Worm (Caenorhabditis elegans) whole organism, mixed stage, embryonic: ENCODE data around the gene ZK899.3.
A peak's percentile ranks its signal among the peaks of the same experiment; 100 is the strongest.

Source experiments
- M03D4.4 ChIP-seq: sonication (generic microtip); optimal IDR thresholded peaks from 2 replicates; lab custom pipeline; 2017; ENCODE audit warnings: mild to moderate bottlenecking, missing genetic modification characterization, missing compliant biosample characterization
- bed-3 ChIP-seq: fragments of 200-800 bp; sonication (Bioruptor generic); optimal IDR thresholded peaks from 3 replicates; lab custom pipeline; 2018; ENCODE audit warnings: mild to moderate bottlenecking, missing genetic modification characterization, moderate library complexity, missing compliant biosample characterization
- blmp-1 ChIP-seq: fragments of 150-350 bp; optimal IDR thresholded peaks from 2 replicates; lab custom pipeline; 2014; ENCODE audit warnings: missing biosample characterization, missing genetic modification characterization
- ceh-39 ChIP-seq: fragments of 150-350 bp; optimal IDR thresholded peaks from 2 replicates; lab custom pipeline; 2014; ENCODE audit warnings: missing biosample characterization, missing genetic modification characterization
- ceh-43 ChIP-seq: fragments of 200-800 bp; sonication (Bioruptor generic); optimal IDR thresholded peaks from 2 replicates; lab custom pipeline; 2018; ENCODE audit warnings: mild to moderate bottlenecking, missing genetic modification characterization, moderate library complexity, missing compliant biosample characterization
- ceh-83 ChIP-seq: fragments of 200-800 bp; sonication (Bioruptor generic); optimal IDR thresholded peaks from 2 replicates; lab custom pipeline; 2018; ENCODE audit warnings: mild to moderate bottlenecking, missing genetic modification characterization, missing compliant biosample characterization
- ces-1 ChIP-seq: fragments of 150-350 bp; optimal IDR thresholded peaks from 2 replicates; lab custom pipeline; 2014; ENCODE audit warnings: missing biosample characterization, missing genetic modification reagents, missing genetic modification characterization
- cnd-1 ChIP-seq: fragments of 200-800 bp; sonication (Bioruptor generic); optimal IDR thresholded peaks from 2 replicates; lab custom pipeline; 2018; ENCODE audit warnings: mild to moderate bottlenecking, missing genetic modification characterization, missing compliant biosample characterization
- drap-1 ChIP-seq: fragments of 200-800 bp; sonication (Bioruptor generic); optimal IDR thresholded peaks from 3 replicates; lab custom pipeline; 2018; ENCODE audit warnings: mild to moderate bottlenecking, missing genetic modification characterization, missing compliant biosample characterization
- elt-1 ChIP-seq: sonication (generic microtip); optimal IDR thresholded peaks from 2 replicates; lab custom pipeline; 2017; ENCODE audit warnings: missing genetic modification characterization, mild to moderate bottlenecking, missing compliant biosample characterization, antibody characterized with exemption, moderate library complexity, borderline replicate concordance; ENCODE audit not compliant: insufficient read depth
- elt-3 ChIP-seq: fragments of 150-350 bp; optimal IDR thresholded peaks from 2 replicates; lab custom pipeline; 2014; ENCODE audit warnings: missing biosample characterization, missing genetic modification characterization
- flh-1 ChIP-seq: fragments of 200-800 bp; sonication (Bioruptor generic); optimal IDR thresholded peaks from 2 replicates; lab custom pipeline; 2018; ENCODE audit warnings: mild to moderate bottlenecking, missing genetic modification characterization, moderate library complexity, missing compliant biosample characterization
- hlh-1 ChIP-seq: fragments of 150-350 bp; optimal IDR thresholded peaks from 2 replicates; lab custom pipeline; 2014; ENCODE audit warnings: missing biosample characterization, missing genetic modification reagents, missing genetic modification characterization
- lin-13 ChIP-seq: fragments of 150-350 bp; optimal IDR thresholded peaks from 2 replicates; lab custom pipeline; 2014; ENCODE audit warnings: missing biosample characterization, missing genetic modification characterization
- lin-32 ChIP-seq: fragments of 200-800 bp; sonication (Bioruptor generic); optimal IDR thresholded peaks from 2 replicates; lab custom pipeline; 2018; ENCODE audit warnings: mild to moderate bottlenecking, missing genetic modification characterization, missing compliant biosample characterization
- lsy-2 ChIP-seq: fragments of 150-350 bp; optimal IDR thresholded peaks from 2 replicates; lab custom pipeline; 2014; ENCODE audit warnings: missing biosample characterization, missing genetic modification characterization
- mep-1 ChIP-seq: fragments of 150-350 bp; optimal IDR thresholded peaks from 2 replicates; lab custom pipeline; 2017; ENCODE audit warnings: missing biosample characterization, missing genetic modification reagents, missing genetic modification characterization, inconsistent platforms
- mls-2 ChIP-seq: sonication (generic microtip); optimal IDR thresholded peaks from 2 replicates; lab custom pipeline; 2016; ENCODE audit warnings: mild to moderate bottlenecking, missing genetic modification characterization, moderate library complexity, missing compliant biosample characterization
- nhr-12 ChIP-seq: fragments of 150-350 bp; optimal IDR thresholded peaks from 2 replicates; lab custom pipeline; 2014; ENCODE audit warnings: missing biosample characterization, missing genetic modification characterization
- nhr-237 ChIP-seq: fragments of 150-350 bp; optimal IDR thresholded peaks from 2 replicates; lab custom pipeline; 2014; ENCODE audit warnings: missing biosample characterization, missing genetic modification characterization
- nhr-28 ChIP-seq: fragments of 150-350 bp; optimal IDR thresholded peaks from 2 replicates; lab custom pipeline; 2014; ENCODE audit warnings: missing biosample characterization, missing genetic modification characterization
- nhr-76 ChIP-seq: sonication (generic microtip); optimal IDR thresholded peaks from 2 replicates; lab custom pipeline; 2017; ENCODE audit warnings: missing biosample characterization, missing genetic modification characterization
- pha-4 ChIP-seq: fragments of 150-350 bp; optimal IDR thresholded peaks from 2 replicates; lab custom pipeline; 2018; ENCODE audit warnings: missing biosample characterization, missing genetic modification reagents, missing genetic modification characterization
- sem-2 ChIP-seq: fragments of 200-800 bp; sonication (Bioruptor generic); optimal IDR thresholded peaks from 2 replicates; lab custom pipeline; 2018; ENCODE audit warnings: mild to moderate bottlenecking, missing genetic modification characterization, missing compliant biosample characterization
- snpc-4 ChIP-seq: fragments of 150-350 bp; optimal IDR thresholded peaks from 2 replicates; lab custom pipeline; 2014; ENCODE audit warnings: missing biosample characterization, missing genetic modification characterization
- tbx-8 ChIP-seq: fragments of 200-800 bp; sonication (Bioruptor generic); optimal IDR thresholded peaks from 2 replicates; lab custom pipeline; 2018; ENCODE audit warnings: mild to moderate bottlenecking, missing genetic modification characterization, moderate library complexity, missing compliant biosample characterization
- unc-120 ChIP-seq: sonication (generic microtip); optimal IDR thresholded peaks from 2 replicates; lab custom pipeline; 2017; ENCODE audit warnings: missing genetic modification characterization, missing compliant biosample characterization; ENCODE audit not compliant: poor library complexity, severe bottlenecking
- unc-39 ChIP-seq: fragments of 150-350 bp; optimal IDR thresholded peaks from 2 replicates; lab custom pipeline; 2014; ENCODE audit warnings: missing biosample characterization, missing genetic modification characterization
- unc-62 ChIP-seq: fragments of 150-350 bp; optimal IDR thresholded peaks from 2 replicates; lab custom pipeline; 2014; ENCODE audit warnings: missing biosample characterization, missing genetic modification reagents, missing genetic modification characterization
- zip-8 ChIP-seq: fragments of 150-350 bp; optimal IDR thresholded peaks from 2 replicates; lab custom pipeline; 2014; ENCODE audit warnings: missing biosample characterization, missing genetic modification characterization
- ztf-11 ChIP-seq: fragments of 150-350 bp; optimal IDR thresholded peaks from 2 replicates; lab custom pipeline; 2014; ENCODE audit warnings: missing biosample characterization, missing genetic modification characterization

ZK899.3 gene

DNA sequence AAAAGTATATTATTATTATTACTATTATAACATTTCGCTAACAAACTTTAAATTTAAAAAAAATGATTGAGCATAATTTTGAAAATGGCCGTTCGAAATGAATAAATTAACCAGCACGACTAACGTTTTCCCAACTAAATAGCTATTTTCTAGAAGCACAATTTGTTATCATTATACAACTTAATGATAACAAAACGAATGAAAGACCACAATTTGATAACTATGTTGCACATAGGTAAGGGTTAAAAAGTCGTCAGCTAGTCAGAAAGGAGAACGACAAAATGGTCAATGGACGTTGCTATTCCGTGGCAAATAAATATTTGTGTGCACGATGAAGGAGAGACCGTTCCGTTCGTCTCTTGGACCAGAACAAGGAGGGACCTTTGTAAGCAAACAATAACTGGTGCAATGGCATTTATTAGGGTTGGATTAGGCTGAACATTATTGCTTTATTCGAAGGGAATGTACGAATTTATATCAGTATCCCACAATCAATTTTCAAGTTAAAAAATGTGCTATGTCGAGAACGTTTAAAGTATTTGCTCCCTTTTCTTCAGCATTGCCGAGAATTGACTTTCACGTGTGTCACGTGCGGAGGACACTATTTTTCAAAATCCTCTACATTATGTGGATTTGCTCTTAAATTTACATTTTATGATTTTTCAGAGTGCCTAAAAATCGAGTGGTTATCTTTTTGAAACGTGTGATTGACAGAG, at the start of gene ZK899.3:
Gene ZK899.3 (plus strand): TSS at position 666 of the 716 bp plus-strand sequence.
- no peak for TF ChIP-seq nhr-237 (tag; lab: Kevin White, UChicago)
- TF ChIP-seq unc-120 (tag; lab: Kevin White, UChicago): no peak
- TF ChIP-seq flh-1 (GFP tag; lab: Kevin White, UChicago): no peak
- no peak for TF ChIP-seq elt-3 (tag; lab: Kevin White, UChicago)
- TF ChIP-seq pha-4: no peak
- no peak for TF ChIP-seq ceh-39 (tag; lab: Kevin White, UChicago)
- no peak for TF ChIP-seq tbx-8 (GFP tag; lab: Kevin White, UChicago)
- TF ChIP-seq drap-1 (GFP tag; lab: Kevin White, UChicago): no peak
- TF ChIP-seq bed-3 (GFP tag; lab: Kevin White, UChicago): no peak
- TF ChIP-seq M03D4.4 (tag; lab: Kevin White, UChicago): no peak
- no peak for TF ChIP-seq cnd-1
- no peak for TF ChIP-seq nhr-76
- no peak for TF ChIP-seq mep-1 (tag; lab: Kevin White, UChicago)
- no peak for TF ChIP-seq sem-2 (GFP tag; lab: Kevin White, UChicago)
- TF ChIP-seq ceh-83 (GFP tag; lab: Kevin White, UChicago): no peak
- no peak for TF ChIP-seq ztf-11 (tag; lab: Kevin White, UChicago)
- TF ChIP-seq, all 35 proteins: peak for 0

DNA sequence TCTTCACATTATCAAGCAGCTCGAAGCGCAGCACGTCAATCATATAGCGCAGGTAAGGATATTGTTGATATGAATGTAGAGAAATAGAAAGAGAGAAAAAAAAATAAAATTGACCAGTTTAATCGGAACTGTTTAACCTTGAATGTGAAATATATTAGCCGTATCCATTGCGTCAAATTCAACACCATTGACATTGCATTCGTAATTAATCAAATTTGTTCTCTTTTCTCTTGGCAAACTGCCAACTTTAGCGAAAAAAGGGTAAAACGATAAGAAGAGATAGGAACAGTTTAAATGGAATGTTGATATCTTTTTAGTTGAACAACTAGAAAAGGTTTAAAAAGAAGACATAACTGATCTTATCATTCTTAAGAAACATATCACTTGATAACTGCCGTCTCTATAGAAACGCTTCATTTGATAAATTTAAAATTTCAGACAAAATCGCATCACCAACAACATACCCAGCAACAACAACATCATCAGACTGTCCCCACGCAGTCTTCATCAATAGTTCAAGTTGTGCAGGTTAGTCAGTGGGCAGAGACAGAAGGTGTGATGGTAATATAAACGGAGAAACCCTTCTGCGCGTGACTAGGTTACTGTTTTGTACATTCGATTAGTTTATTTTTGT, 49.2 kb upstream of the ZK899.3 start:
- no peak for TF ChIP-seq M03D4.4 (tag; lab: Kevin White, UChicago)
- no peak for TF ChIP-seq unc-120 (tag; lab: Kevin White, UChicago)
- no peak for TF ChIP-seq mls-2 (tag; lab: Kevin White, UChicago)
- TF ChIP-seq ceh-43 (GFP tag; lab: Kevin White, UChicago): no peak
- TF ChIP-seq lin-32: no peak
- TF ChIP-seq pha-4: no peak
- no peak for TF ChIP-seq zip-8 (tag; lab: Kevin White, UChicago)
- no peak for TF ChIP-seq unc-39 (tag; lab: Kevin White, UChicago)
- TF ChIP-seq nhr-12 (tag; lab: Kevin White, UChicago): no peak
- TF ChIP-seq ztf-11 (tag; lab: Kevin White, UChicago): no peak
- no peak for TF ChIP-seq bed-3 (GFP tag; lab: Kevin White, UChicago)
- no peak for TF ChIP-seq lsy-2
- no peak for TF ChIP-seq ces-1 (GFP tag; lab: Kevin White, UChicago)
- TF ChIP-seq, all 35 proteins: peak for 0

DNA sequence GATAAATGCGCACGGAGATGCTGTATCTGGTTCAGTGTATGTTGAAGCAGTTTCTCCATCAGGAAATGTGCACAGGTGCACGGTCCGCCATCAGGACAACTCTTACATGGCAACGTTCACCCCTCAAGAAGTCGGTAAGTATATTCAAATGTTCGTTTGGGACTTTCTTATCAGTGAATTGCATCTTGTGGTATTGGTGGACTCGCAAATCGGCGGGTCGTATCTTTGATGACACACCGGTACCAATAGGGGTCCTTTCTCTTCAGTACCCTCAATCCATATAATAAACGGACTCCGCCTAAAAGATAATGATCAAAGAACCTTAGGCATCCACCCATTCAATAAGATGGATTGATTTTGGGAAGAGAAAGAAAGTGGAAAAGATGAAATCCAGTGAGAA, 47.0 kb upstream of the ZK899.3 start:
- no peak for TF ChIP-seq M03D4.4 (tag; lab: Kevin White, UChicago)
- TF ChIP-seq elt-1 (tag; lab: Kevin White, UChicago): peak; percentile 68

DNA sequence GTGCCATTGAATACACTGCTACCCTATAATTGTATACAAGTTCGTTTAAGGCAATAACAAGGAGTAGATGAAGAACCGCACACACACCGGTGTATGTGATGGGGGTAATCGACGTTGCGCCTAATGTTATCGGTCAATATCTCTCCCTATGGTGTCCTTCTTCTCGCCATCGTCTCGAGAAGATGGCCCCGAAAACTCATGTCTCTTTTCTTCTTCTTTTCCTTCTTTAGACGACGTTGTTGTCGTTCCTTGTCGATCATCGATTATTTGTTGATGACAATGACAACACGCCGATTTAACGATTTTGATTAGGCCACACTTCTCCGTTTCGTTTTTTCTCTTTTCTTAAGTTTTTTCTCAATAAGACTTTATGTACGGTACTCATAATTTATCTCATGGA, 43.8 kb upstream of the ZK899.3 start:
- TF ChIP-seq elt-3 (tag; lab: Kevin White, UChicago) (no peak), drap-1 (GFP tag; lab: Kevin White, UChicago) (no peak), ceh-43 (GFP tag; lab: Kevin White, UChicago) (no peak), lin-13 (no peak), pha-4 (no peak), hlh-1 (no peak), unc-62 (no peak), ceh-39 (tag; lab: Kevin White, UChicago) (no peak), lin-32 (no peak), nhr-12 (tag; lab: Kevin White, UChicago) (no peak), unc-120 (tag; lab: Kevin White, UChicago) (no peak), ces-1 (GFP tag; lab: Kevin White, UChicago) (no peak), mls-2 (tag; lab: Kevin White, UChicago) (no peak), ceh-83 (GFP tag; lab: Kevin White, UChicago) (no peak), elt-1 (tag; lab: Kevin White, UChicago) (no peak), bed-3 (GFP tag; lab: Kevin White, UChicago) (no peak)

DNA sequence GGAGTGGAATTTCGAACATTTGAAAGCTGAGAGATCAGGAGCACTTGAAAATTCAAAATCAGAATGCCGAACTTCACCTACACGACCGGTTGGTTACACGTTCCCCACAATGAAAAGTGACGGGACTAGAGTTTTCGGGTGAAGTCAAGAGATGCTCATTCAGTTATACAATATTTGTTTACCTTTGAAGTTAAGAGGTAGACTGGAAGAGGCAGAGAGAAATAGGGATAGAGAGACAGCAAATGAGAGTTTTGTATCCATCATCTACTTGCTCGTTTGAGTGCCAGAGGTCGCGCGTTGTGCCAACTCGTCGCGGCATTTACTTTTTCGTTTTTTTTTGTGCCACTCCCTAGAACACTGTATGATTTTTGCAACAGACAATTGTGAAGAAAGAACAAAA, 42.2 kb upstream of the ZK899.3 start:
- TF ChIP-seq hlh-1 (no peak), lin-32 (no peak), ceh-83 (GFP tag; lab: Kevin White, UChicago) (no peak), snpc-4 (tag; lab: Kevin White, UChicago) (no peak), lin-13 (no peak), unc-39 (tag; lab: Kevin White, UChicago) (no peak), M03D4.4 (tag; lab: Kevin White, UChicago) (no peak), blmp-1 (tag; lab: Kevin White, UChicago) (no peak), bed-3 (GFP tag; lab: Kevin White, UChicago) (no peak), nhr-28 (tag; lab: Kevin White, UChicago) (no peak), ceh-43 (GFP tag; lab: Kevin White, UChicago) (no peak)
